Worm (Caenorhabditis elegans) whole organism, mixed stage, embryonic: Measurements from ENCODE around the gene Y40B10A.11.

ENCODE experiments used
- lsy-2 ChIP-seq: fragments of 150-350 bp; optimal IDR thresholded peaks from 2 replicates; lab custom pipeline; 2014; ENCODE audit warnings: missing biosample characterization, missing genetic modification characterization
- snpc-4 ChIP-seq: fragments of 150-350 bp; optimal IDR thresholded peaks from 2 replicates; lab custom pipeline; 2014; ENCODE audit warnings: missing biosample characterization, missing genetic modification characterization
- unc-62 ChIP-seq: fragments of 150-350 bp; optimal IDR thresholded peaks from 2 replicates; lab custom pipeline; 2014; ENCODE audit warnings: missing biosample characterization, missing genetic modification reagents, missing genetic modification characterization

DNA sequence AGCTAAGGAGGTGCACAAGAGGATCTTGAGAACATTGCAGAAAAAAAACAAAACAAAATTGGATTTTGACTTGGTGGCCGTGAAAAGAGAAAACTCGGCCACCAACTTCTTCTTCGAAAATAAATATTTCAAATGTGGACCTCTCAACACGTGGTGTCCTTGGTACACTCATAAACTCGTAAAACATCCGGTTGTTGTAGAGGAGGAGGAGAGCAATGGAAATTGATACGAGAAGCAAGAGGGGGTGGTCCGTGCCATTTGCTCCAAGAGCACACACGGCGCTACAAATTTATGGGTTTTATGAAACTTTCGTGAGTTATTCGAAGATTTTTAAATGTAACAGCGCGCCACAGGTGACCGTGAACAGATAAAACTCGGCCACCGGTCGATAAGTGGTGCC lies 30.5 kb upstream of the Y40B10A.11 start:
- TF ChIP-seq snpc-4 (tag; lab: Kevin White, UChicago), result no peak
- TF ChIP-seq unc-62 (GFP tag; lab: Kevin White, UChicago), result no peak
- no peak for TF ChIP-seq lsy-2 (tag; lab: Kevin White, UChicago)
